Fruit fly (Drosophila melanogaster): Measurements from ENCODE around the gene CG40472.

DNA sequence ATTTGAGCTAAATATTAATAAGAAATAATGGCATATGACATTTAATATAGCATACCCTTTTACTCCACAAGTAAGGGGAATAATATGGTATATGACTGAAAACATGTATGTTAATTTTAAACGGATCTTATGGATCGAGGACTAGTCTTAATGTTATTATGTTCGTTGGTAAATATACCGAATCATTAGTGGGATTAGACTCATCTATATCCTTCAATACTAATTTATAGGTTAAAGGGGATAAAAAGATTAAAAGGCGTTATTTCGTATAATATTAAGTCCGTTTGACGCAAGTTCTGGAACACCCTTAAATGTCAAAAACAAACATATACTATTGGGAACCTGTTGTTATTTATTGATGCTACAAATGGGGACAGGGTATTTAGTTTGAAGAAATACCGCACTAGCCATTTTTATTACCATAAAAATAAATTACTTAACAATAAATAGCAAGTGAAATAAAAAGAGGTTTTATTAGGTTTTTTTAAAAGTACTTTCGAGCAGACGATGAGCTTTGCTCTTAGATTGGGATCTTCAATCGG is 49.0 kb downstream of the CG40472 start, which contains the start of gene ND-AGGG:
- TF ChIP-seq Dll (optimal IDR thresholded peaks at IDR 0.05) (no peak), usp (GFP tag; optimal IDR thresholded peaks at IDR 0.05) (no peak)

Measured in whole organism.